Worm (Caenorhabditis elegans): ENCODE results near the gene srh-282.

ce11 chrIV:291851-292367 lies 18.7 kb upstream of the srh-282 start:
- TF ChIP-seq Y56A3A.18 (GFP tag; IDR thresholded peaks at IDR 0.05) (no peak; the same call in 1 of the 2 replicates), F23B12.7 (tag; optimal IDR thresholded peaks at IDR 0.05; ENCODE audit: insufficient read depth) (no peak), lag-1 (GFP tag; IDR thresholded peaks at IDR 0.05) (no peak), ztf-22 (GFP tag; optimal IDR thresholded peaks at IDR 0.05) (no peak), ztf-18 (tag; optimal IDR thresholded peaks at IDR 0.05) (no peak), nhr-90 (tag; optimal IDR thresholded peaks at IDR 0.05) (peak; percentile 42), ceh-58 (GFP tag; IDR thresholded peaks at IDR 0.05) (no peak), ama-1 (optimal IDR thresholded peaks at IDR 0.05) (no peak), ama-1 (GFP tag; optimal IDR thresholded peaks at IDR 0.05) (no peak), hmg-20 (GFP tag; IDR thresholded peaks at IDR 0.05) (no peak), pha-4 (tag; optimal IDR thresholded peaks at IDR 0.05) (peak; percentile 18)

Measured in whole organism, young adult.